Worm (Caenorhabditis elegans) whole organism, early embryonic: ENCODE results near the gene npr-19.

ENCODE experiments used
- B0310.2 ChIP-seq: sonication (generic microtip); optimal IDR thresholded peaks from 2 replicates; lab custom pipeline; 2016; ENCODE audit warnings: mild to moderate bottlenecking, missing genetic modification characterization, missing compliant biosample characterization
- F13C5.2 ChIP-seq: sonication (generic microtip); optimal IDR thresholded peaks from 2 replicates; lab custom pipeline; 2017; ENCODE audit warnings: mild to moderate bottlenecking, missing genetic modification characterization, inconsistent platforms, missing compliant biosample characterization
- aly-1 ChIP-seq: sonication (generic microtip); optimal IDR thresholded peaks from 2 replicates; lab custom pipeline; 2016; ENCODE audit warnings: missing genetic modification characterization, missing compliant biosample characterization
- ama-1 ChIP-seq: fragments of 150-350 bp; optimal IDR thresholded peaks from 2 replicates; lab custom pipeline; 2014
- ceh-13 ChIP-seq: fragments of 200-800 bp; sonication (Bioruptor generic); optimal IDR thresholded peaks from 2 replicates; lab custom pipeline; 2018; ENCODE audit warnings: mild to moderate bottlenecking, missing genetic modification characterization, missing compliant biosample characterization
- ceh-36 ChIP-seq: sonication (generic microtip); optimal IDR thresholded peaks from 2 replicates; lab custom pipeline; 2016; ENCODE audit warnings: missing genetic modification characterization, inconsistent platforms, missing compliant biosample characterization
- ets-7 ChIP-seq: sonication (generic microtip); optimal IDR thresholded peaks from 2 replicates; lab custom pipeline; 2016; ENCODE audit warnings: missing genotype, missing genetic modification characterization, missing compliant biosample characterization
- flt-1 ChIP-seq: fragments of 200-800 bp; sonication (Bioruptor generic); IDR thresholded peaks from 2 replicates; pipeline ENCODE4 v1.3.6; 2022; ENCODE audit warnings: missing genetic modification characterization, missing compliant biosample characterization
- hmbx-1 ChIP-seq: sonication (generic microtip); optimal IDR thresholded peaks from 2 replicates; lab custom pipeline; 2016; ENCODE audit warnings: mild to moderate bottlenecking, missing genetic modification characterization, missing compliant biosample characterization
- hmg-4 ChIP-seq: fragments of 200-800 bp; sonication (Bioruptor generic); optimal IDR thresholded peaks from 2 replicates; lab custom pipeline; 2018; ENCODE audit warnings: mild to moderate bottlenecking, missing genetic modification characterization, missing compliant biosample characterization
- hnd-1 ChIP-seq: sonication (generic microtip); optimal IDR thresholded peaks from 2 replicates; lab custom pipeline; 2016; ENCODE audit warnings: missing genetic modification characterization, missing compliant biosample characterization
- pes-1 ChIP-seq: fragments of 200-800 bp; sonication (Bioruptor generic); IDR thresholded peaks from 2 replicates; pipeline ENCODE4 v1.3.6; 2022; ENCODE audit warnings: missing genetic modification reagents, missing genetic modification characterization, missing compliant biosample characterization
- scrt-1 ChIP-seq: fragments of 200-800 bp; sonication (Bioruptor generic); IDR thresholded peaks from 2 replicates; pipeline ENCODE4 v1.3.6; 2022; ENCODE audit warnings: missing genetic modification characterization, missing compliant biosample characterization
- sea-1 ChIP-seq: fragments of 200-800 bp; sonication (Bioruptor generic); conservative IDR thresholded peaks from 2 replicates; pipeline ENCODE4 v1.3.6; 2022; ENCODE audit warnings: missing genetic modification characterization, missing compliant biosample characterization
- tbx-11 ChIP-seq: fragments of 200-800 bp; sonication (Bioruptor generic); IDR thresholded peaks from 2 replicates; pipeline ENCODE4 v1.3.6; 2022; ENCODE audit warnings: missing genetic modification characterization, missing compliant biosample characterization
- tbx-37 ChIP-seq: fragments of 200-800 bp; sonication (Bioruptor generic); conservative IDR thresholded peaks from 2 replicates; pipeline ENCODE4 v1.3.6; 2022; ENCODE audit warnings: missing genetic modification reagents, missing genetic modification characterization, missing compliant biosample characterization
- tra-4 ChIP-seq: sonication (generic microtip); optimal IDR thresholded peaks from 2 replicates; lab custom pipeline; 2017; ENCODE audit warnings: missing genetic modification characterization, missing compliant biosample characterization

Gene npr-19

DNA sequence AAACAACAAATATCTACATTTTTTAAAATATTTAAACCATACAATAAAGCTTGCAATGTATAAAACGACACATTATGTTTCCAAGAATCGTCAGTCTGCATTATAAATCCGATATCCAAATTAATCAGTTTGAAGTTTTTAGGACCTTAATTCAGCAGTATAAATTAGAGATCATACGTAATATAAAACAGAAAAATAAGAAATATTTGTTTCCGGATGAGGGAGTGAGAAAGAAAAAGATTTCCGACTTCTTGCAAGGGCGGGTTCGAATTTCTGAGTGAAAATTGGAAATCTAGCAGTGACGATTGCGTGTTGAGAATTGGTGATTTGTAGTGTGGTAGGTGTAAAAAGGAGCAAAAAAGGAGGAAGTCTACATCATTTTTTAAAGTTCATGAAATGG lies at the start of gene npr-19:
Gene npr-19, minus strand, starts transcription at position 101 of the 400 bp plus-strand sequence.
- TF ChIP-seq B0310.2 (tag; lab: Kevin White, UChicago) (no peak), sea-1 (no peak), hmg-4 (GFP tag; lab: Kevin White, UChicago) (no peak), scrt-1 (no peak), ceh-13 (no peak), flt-1 (GFP tag; lab: Robert Waterston, UW) (no peak), tbx-11 (GFP tag; lab: Robert Waterston, UW) (no peak), aly-1 (tag; lab: Kevin White, UChicago) (no peak), tra-4 (no peak), pes-1 (no peak), hnd-1 (no peak), ama-1 (lab: Kevin White, UChicago) (no peak), ceh-36 (tag; lab: Kevin White, UChicago) (no peak)

DNA sequence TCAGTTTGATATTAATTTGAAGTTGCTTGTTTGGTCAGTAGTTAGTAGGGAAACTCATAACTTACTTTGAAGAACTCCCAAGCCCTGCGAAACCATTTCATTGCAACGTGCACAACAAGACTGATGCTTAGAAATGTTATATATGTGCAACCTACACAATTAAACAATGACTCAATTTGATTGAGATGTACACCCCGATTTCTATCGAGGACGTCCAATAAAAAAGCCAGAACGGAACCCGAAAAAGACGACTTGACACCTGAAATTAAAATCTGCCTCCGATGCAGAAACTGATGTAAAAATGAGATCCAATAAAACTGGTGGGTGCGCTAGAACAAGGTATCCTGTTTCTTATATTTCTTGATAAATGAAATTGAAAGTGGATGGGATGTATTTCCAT lies 49.4 kb upstream of the npr-19 start, which contains the start of gene T04G9.6:
Gene T04G9.6, minus strand, starts transcription at position 101 of the 400 bp plus-strand sequence.
- TF ChIP-seq aly-1 (tag; lab: Kevin White, UChicago) (no peak), hnd-1 (no peak), sea-1 (no peak), pes-1 (no peak), scrt-1 (no peak), B0310.2 (tag; lab: Kevin White, UChicago) (no peak), ama-1 (lab: Kevin White, UChicago) (no peak), hmbx-1 (tag; lab: Kevin White, UChicago) (no peak), F13C5.2 (tag; lab: Kevin White, UChicago) (no peak), tra-4 (no peak), hmg-4 (GFP tag; lab: Kevin White, UChicago) (no peak), tbx-37 (GFP tag; lab: Robert Waterston, UW) (no peak), ets-7 (tag; lab: Kevin White, UChicago) (no peak), ceh-36 (tag; lab: Kevin White, UChicago) (no peak), tbx-11 (GFP tag; lab: Robert Waterston, UW) (no peak)

DNA sequence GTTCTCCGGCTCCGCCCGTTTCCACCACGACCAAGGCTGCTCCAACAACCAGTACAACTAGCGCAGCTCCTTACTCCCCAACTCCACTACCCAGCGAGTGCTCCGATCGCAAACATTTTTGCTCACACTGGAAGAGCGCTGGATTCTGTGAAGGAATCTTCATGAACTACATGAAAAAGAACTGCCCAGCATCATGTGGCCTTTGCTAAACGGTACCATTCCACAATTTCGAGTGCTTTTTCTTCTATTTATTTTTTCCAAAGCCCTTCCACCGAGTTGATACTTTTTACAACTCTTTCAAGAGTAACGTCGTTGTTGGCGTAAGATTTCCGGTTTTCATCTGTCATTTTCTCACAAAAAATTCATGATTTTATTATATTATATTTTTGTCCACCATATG lies 44.6 kb upstream of the npr-19 start:
- TF ChIP-seq B0310.2 (tag; lab: Kevin White, UChicago) (no peak), F13C5.2 (tag; lab: Kevin White, UChicago) (no peak), tbx-37 (GFP tag; lab: Robert Waterston, UW) (no peak), ets-7 (tag; lab: Kevin White, UChicago) (no peak), tbx-11 (GFP tag; lab: Robert Waterston, UW) (no peak), sea-1 (no peak), ama-1 (lab: Kevin White, UChicago) (no peak), ceh-36 (tag; lab: Kevin White, UChicago) (no peak), pes-1 (no peak), hmbx-1 (tag; lab: Kevin White, UChicago) (no peak), flt-1 (GFP tag; lab: Robert Waterston, UW) (no peak), tra-4 (no peak), hnd-1 (no peak), ceh-13 (no peak), aly-1 (tag; lab: Kevin White, UChicago) (no peak), scrt-1 (no peak), hmg-4 (GFP tag; lab: Kevin White, UChicago) (no peak)

DNA sequence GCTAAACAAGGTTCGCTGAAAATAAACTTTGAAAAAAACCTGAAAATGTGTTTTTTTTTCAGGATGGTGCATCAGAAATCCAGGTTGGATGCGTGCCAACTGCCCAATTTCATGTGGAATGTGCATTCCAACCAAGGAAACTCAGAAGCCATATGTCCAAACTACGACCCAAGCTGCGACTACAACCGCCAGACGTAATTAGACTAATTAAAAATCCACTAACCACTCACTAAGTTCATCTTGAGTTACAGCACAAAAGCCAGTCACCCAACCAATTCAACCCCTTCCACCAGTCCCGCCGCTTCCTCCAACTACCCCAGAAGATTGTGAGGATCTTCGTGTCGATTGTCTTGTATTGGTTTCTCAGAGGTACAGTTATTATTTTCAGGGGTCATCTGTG lies 43.8 kb upstream of the npr-19 start:
- TF ChIP-seq pes-1 (no peak), scrt-1 (no peak), ceh-13 (no peak), hnd-1 (no peak), aly-1 (tag; lab: Kevin White, UChicago) (no peak), ama-1 (lab: Kevin White, UChicago) (no peak), flt-1 (GFP tag; lab: Robert Waterston, UW) (no peak)

DNA sequence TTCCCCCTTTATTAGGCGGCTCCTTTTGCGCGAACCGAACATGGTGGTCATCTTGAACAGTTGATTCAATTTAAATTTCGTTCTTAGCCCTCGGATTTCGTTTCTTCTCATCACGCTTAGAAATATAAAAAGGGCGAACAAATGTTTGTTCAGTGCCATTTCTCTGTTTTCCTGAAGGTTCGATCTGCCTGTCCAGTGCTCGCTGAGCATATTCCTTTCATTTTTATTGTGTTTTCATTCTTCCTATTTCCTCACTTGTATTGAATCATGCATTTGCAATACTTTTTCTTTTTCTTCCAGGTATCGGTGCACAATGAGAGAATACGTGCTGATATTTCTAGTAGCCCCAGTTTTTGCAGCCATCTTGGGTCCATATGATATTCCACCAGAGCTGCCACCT lies 41.9 kb upstream of the npr-19 start, which contains the start of gene nas-15:
Gene nas-15, plus strand, starts transcription at position 301 of the 400 bp plus-strand sequence.
- TF ChIP-seq flt-1 (GFP tag; lab: Robert Waterston, UW): no peak

DNA sequence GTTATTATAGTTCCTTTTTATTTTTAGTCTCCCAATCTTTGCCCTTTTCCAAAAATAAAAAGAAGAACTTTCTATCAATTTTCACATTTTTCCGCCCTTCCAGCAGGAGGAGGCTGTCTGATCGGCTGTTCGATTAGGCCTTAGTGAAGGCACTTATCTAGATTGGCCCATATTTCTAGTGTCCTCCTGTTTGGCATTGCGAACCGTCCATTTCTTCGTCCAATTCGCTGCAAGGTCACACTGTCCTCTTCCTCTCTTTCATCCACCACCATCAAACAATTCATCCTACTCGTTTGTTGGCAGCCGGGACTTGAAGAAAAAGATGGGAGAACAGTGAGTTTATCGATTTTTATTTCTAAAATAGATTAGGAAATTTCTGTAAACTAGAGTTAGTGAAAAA lies 36.7 kb upstream of the npr-19 start, which contains the start of gene T04G9.4:
Gene T04G9.4, plus strand, starts transcription at position 293 of the 400 bp plus-strand sequence.
- no peak for TF ChIP-seq sea-1
- no peak for TF ChIP-seq hmg-4 (GFP tag; lab: Kevin White, UChicago)
- TF ChIP-seq hnd-1: no peak
- TF ChIP-seq flt-1 (GFP tag; lab: Robert Waterston, UW): no peak
- no peak for TF ChIP-seq ets-7 (tag; lab: Kevin White, UChicago)
- TF ChIP-seq scrt-1: no peak
- TF ChIP-seq tbx-37 (GFP tag; lab: Robert Waterston, UW): no peak
- no peak for TF ChIP-seq B0310.2 (tag; lab: Kevin White, UChicago)
- TF ChIP-seq ama-1 (lab: Kevin White, UChicago): no peak
- TF ChIP-seq ceh-13: no peak
- TF ChIP-seq aly-1 (tag; lab: Kevin White, UChicago): no peak
- no peak for TF ChIP-seq tra-4
- TF ChIP-seq ceh-36 (tag; lab: Kevin White, UChicago): no peak
- no peak for TF ChIP-seq tbx-11 (GFP tag; lab: Robert Waterston, UW)
- TF ChIP-seq F13C5.2 (tag; lab: Kevin White, UChicago): no peak
- TF ChIP-seq hmbx-1 (tag; lab: Kevin White, UChicago): no peak
- TF ChIP-seq pes-1: no peak

DNA sequence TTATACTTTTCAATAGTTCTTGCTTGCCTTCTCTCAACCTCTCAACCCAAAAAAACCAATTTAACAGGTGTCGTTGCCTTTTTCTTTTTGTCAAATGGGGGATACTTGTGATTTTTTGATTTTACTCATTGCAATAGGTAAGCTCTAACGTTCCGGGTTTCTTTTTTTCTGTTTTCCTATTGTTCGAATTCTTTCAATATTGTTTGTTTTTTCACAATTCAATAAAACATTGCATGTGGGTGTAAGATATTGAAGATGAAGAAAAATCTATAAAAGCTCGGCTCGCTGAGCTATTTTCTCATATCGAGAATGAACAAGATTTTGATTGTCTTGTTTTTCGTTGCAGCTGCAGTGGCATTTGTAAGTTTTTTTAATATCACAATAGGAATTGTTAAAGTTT lies 35.1 kb upstream of the npr-19 start, which contains the start of gene T04G9.7:
Gene T04G9.7, plus strand, starts transcription at position 301 of the 400 bp plus-strand sequence.
- TF ChIP-seq tbx-37 (GFP tag; lab: Robert Waterston, UW) (no peak), sea-1 (no peak), ets-7 (tag; lab: Kevin White, UChicago) (no peak), flt-1 (GFP tag; lab: Robert Waterston, UW) (no peak), scrt-1 (no peak), tbx-11 (GFP tag; lab: Robert Waterston, UW) (no peak), hnd-1 (no peak), F13C5.2 (tag; lab: Kevin White, UChicago) (no peak)

DNA sequence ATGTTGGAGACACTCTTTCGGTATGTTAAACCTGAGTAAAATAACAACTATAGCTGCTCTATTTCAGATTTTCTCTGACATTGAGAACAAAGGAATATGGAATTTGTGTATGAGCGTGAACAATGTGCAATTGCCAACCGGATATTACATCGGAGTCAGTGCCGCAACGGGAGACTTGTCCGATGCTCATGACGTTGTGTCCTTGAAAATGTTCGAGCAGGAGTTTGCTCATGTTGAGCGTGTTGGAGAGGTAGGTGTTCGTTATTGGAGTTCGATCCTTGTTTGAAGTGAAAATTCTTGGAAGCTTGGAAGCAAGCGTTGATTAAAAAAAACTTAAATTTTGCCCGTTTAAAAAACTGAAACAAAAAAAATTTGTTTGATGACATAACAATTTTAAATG lies 34.1 kb upstream of the npr-19 start:
- TF ChIP-seq pes-1: no peak
